Worm (Caenorhabditis elegans): Measurements from ENCODE around the gene F28C6.5.

DNA sequence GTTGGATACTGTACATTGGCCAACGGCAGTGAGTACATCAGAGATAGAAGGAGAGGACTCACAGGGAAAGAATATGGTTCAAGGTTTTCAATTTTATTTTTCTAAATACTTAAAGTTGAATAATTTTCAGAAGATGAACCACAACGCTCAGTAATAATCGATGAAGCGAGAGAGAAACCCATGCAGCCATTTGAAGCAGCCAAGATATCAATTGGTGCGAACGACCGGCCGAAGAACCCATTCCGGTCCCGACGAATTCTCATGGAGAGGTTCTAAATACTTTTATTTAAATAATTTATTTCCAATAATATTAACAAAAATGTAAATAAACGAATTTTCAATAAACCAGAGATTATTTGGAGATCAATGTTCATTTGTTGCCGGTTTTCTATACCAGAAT lies 851 bp downstream of the F28C6.5 start, which contains the start of gene pigg-1:
- TF ChIP-seq flt-1 (GFP tag; IDR thresholded peaks at IDR 0.05): no peak
- TF ChIP-seq T22C8.4 (GFP tag; IDR thresholded peaks at IDR 0.05): no peak
- no peak for TF ChIP-seq ztf-23 (GFP tag; IDR thresholded peaks at IDR 0.05)

All from whole organism, midembryonic.